Worm (Caenorhabditis elegans) whole organism, midembryonic: ENCODE results near the gene bath-7.

ENCODE experiments used
- T22C8.4 ChIP-seq: fragments of 200-800 bp; sonication (Bioruptor generic); IDR thresholded peaks from 2 replicates; pipeline ENCODE4 v1.3.6; 2022; ENCODE audit warnings: missing genetic modification characterization, missing compliant biosample characterization
- cog-1 ChIP-seq: sonication (generic microtip); optimal IDR thresholded peaks from 2 replicates; lab custom pipeline; 2016; ENCODE audit warnings: missing genetic modification characterization, missing compliant biosample characterization
- flt-1 ChIP-seq: fragments of 200-800 bp; sonication (Bioruptor generic); IDR thresholded peaks from 2 replicates; pipeline ENCODE4 v1.3.6; 2022; ENCODE audit warnings: missing genetic modification characterization, missing compliant biosample characterization
- klf-2 ChIP-seq: fragments of 200-800 bp; sonication (Bioruptor generic); conservative IDR thresholded peaks from 2 replicates; pipeline ENCODE4 v1.3.6; 2022; ENCODE audit warnings: missing genetic modification reagents, missing genetic modification characterization, missing compliant biosample characterization
- med-1 ChIP-seq: sonication (generic microtip); optimal IDR thresholded peaks from 2 replicates; lab custom pipeline; 2017; ENCODE audit warnings: missing genetic modification characterization, mild to moderate bottlenecking, missing compliant biosample characterization, antibody characterized with exemption, missing genetic modification reagents; ENCODE audit not compliant: insufficient read depth
- ref-1 ChIP-seq: fragments of 200-800 bp; sonication (Bioruptor generic); conservative IDR thresholded peaks from 2 replicates; pipeline ENCODE4 v1.3.6; 2022; ENCODE audit warnings: missing genetic modification reagents, missing genetic modification characterization, missing compliant biosample characterization
- tab-1 ChIP-seq: fragments of 200-800 bp; sonication (Bioruptor generic); IDR thresholded peaks from 2 replicates; pipeline ENCODE4 v1.3.6; 2022; ENCODE audit warnings: missing genetic modification characterization, missing compliant biosample characterization
- ztf-23 ChIP-seq: fragments of 200-800 bp; sonication (Bioruptor generic); IDR thresholded peaks from 2 replicates; pipeline ENCODE4 v1.3.6; 2022; ENCODE audit warnings: missing genetic modification reagents, missing genetic modification characterization, missing compliant biosample characterization
- ztf-29 ChIP-seq: fragments of 200-800 bp; sonication (Bioruptor generic); IDR thresholded peaks from 2 replicates; pipeline ENCODE4 v1.3.6; 2022; ENCODE audit warnings: missing genetic modification reagents, missing genetic modification characterization, missing compliant biosample characterization

bath-7 gene

ce11 chrII:1922665-1923187 lies 1.8 kb upstream of the bath-7 start, which contains the start of the genes bath-2 and F52C6.4:
TSS of gene bath-2 (minus strand) at chrII:1922765.
TSS of gene F52C6.4 (plus strand) at chrII:1923137.
- no peak for TF ChIP-seq cog-1 (tag; lab: Kevin White, UChicago)
- no peak for TF ChIP-seq ref-1 (GFP tag; lab: Robert Waterston, UW)
- TF ChIP-seq flt-1 (GFP tag; lab: Robert Waterston, UW) = no peak
- no peak for TF ChIP-seq T22C8.4 (GFP tag; lab: Robert Waterston, UW)
- no peak for TF ChIP-seq tab-1 (GFP tag; lab: Robert Waterston, UW)
- TF ChIP-seq ztf-29 (GFP tag; lab: Robert Waterston, UW) = no peak
- no peak for TF ChIP-seq med-1 (GFP tag; lab: Kevin White, UChicago)
- no peak for TF ChIP-seq klf-2 (GFP tag; lab: Robert Waterston, UW)
- TF ChIP-seq ztf-23 (GFP tag; lab: Robert Waterston, UW) = no peak

DNA sequence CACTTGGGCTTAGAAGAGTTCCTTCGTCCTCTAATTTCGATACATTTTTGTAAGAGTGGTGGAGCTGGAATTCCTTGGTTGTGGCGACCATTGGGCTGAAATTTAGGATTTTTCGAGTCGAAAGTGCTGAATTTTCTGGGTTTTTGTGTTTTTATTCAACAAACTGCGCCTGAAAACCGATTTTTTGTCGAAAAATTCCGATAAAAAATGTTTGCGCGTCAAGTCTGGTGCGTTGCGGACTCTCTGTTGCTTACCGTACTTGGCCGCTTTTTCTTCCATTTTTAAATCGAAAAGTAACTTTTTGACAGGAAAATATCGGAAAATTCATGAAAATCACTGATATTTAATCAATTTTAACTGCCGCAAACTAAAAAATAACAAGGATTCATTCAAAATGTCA lies 3.1 kb downstream of the bath-7 start, which contains the start of gene bath-4:
TSS of gene bath-4 (minus strand) at position 101 of the 400 bp plus-strand sequence.
- TF ChIP-seq flt-1 (GFP tag; lab: Robert Waterston, UW) (no peak), cog-1 (tag; lab: Kevin White, UChicago) (no peak), T22C8.4 (GFP tag; lab: Robert Waterston, UW) (no peak), klf-2 (GFP tag; lab: Robert Waterston, UW) (no peak), med-1 (GFP tag; lab: Kevin White, UChicago) (no peak), ztf-23 (GFP tag; lab: Robert Waterston, UW) (no peak), tab-1 (GFP tag; lab: Robert Waterston, UW) (no peak), ref-1 (GFP tag; lab: Robert Waterston, UW) (no peak), ztf-29 (GFP tag; lab: Robert Waterston, UW) (no peak)

ce11 chrII:1912741-1913140 lies 8.2 kb downstream of the bath-7 start, which contains the start of gene math-31:
TSS of gene math-31 (minus strand) at chrII:1912841.
- TF ChIP-seq ztf-29 (GFP tag; lab: Robert Waterston, UW) = no peak
- no peak for TF ChIP-seq med-1 (GFP tag; lab: Kevin White, UChicago)
- no peak for TF ChIP-seq ztf-23 (GFP tag; lab: Robert Waterston, UW)
- TF ChIP-seq ref-1 (GFP tag; lab: Robert Waterston, UW) = no peak
- no peak for TF ChIP-seq cog-1 (tag; lab: Kevin White, UChicago)
- TF ChIP-seq klf-2 (GFP tag; lab: Robert Waterston, UW) = no peak
- TF ChIP-seq tab-1 (GFP tag; lab: Robert Waterston, UW) = no peak
- no peak for TF ChIP-seq T22C8.4 (GFP tag; lab: Robert Waterston, UW)
- TF ChIP-seq flt-1 (GFP tag; lab: Robert Waterston, UW) = no peak

- TF ChIP-seq ztf-29 (GFP tag; lab: Robert Waterston, UW) (no peak), klf-2 (GFP tag; lab: Robert Waterston, UW) (no peak), med-1 (GFP tag; lab: Kevin White, UChicago) (no peak), ref-1 (GFP tag; lab: Robert Waterston, UW) (no peak), ztf-23 (GFP tag; lab: Robert Waterston, UW) (no peak), flt-1 (GFP tag; lab: Robert Waterston, UW) (no peak), tab-1 (GFP tag; lab: Robert Waterston, UW) (no peak), cog-1 (tag; lab: Kevin White, UChicago) (no peak), T22C8.4 (GFP tag; lab: Robert Waterston, UW) (no peak)
Observed at ce11 chrII:1905104-1905503, 15.8 kb downstream of the bath-7 start, which contains the start of gene math-22. TSS of gene math-22 (plus strand) at chrII:1905404.

- TF ChIP-seq ztf-23 (GFP tag; lab: Robert Waterston, UW) = no peak
- no peak for TF ChIP-seq T22C8.4 (GFP tag; lab: Robert Waterston, UW)
- TF ChIP-seq ref-1 (GFP tag; lab: Robert Waterston, UW) = no peak
Observed at ce11 chrII:1901981-1902380, 18.9 kb downstream of the bath-7 start, which contains the start of gene math-23. TSS of gene math-23 (plus strand) at chrII:1902281.

DNA sequence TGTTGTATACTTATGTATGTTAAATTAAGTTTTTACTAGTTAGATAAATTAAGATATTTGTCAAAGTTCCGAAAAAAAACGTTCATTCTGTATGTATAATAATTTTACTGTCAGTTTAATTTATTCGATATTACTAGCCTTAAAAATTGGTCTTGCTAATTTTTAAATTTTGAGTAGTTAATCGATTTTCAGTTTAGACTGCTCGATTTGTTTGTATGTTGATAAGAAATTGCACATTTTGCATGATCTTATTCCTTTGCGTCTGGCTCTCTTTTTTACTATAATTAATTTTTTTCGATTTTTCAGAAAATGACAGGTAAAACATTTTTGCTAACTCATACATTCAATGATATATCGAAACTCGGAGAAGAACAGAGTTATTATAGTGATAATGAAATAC lies 21.0 kb downstream of the bath-7 start, which contains the start of gene math-24:
TSS of gene math-24 (plus strand) at position 301 of the 400 bp plus-strand sequence.
- TF ChIP-seq T22C8.4 (GFP tag; lab: Robert Waterston, UW) (no peak), ref-1 (GFP tag; lab: Robert Waterston, UW) (no peak), tab-1 (GFP tag; lab: Robert Waterston, UW) (no peak), klf-2 (GFP tag; lab: Robert Waterston, UW) (no peak), ztf-23 (GFP tag; lab: Robert Waterston, UW) (no peak), flt-1 (GFP tag; lab: Robert Waterston, UW) (no peak), ztf-29 (GFP tag; lab: Robert Waterston, UW) (no peak), med-1 (GFP tag; lab: Kevin White, UChicago) (no peak), cog-1 (tag; lab: Kevin White, UChicago) (no peak)

ce11 chrII:1897936-1898335 lies 23.0 kb downstream of the bath-7 start, which contains the start of gene C46F9.6:
TSS of gene C46F9.6 (plus strand) at chrII:1898236.
- TF ChIP-seq T22C8.4 (GFP tag; lab: Robert Waterston, UW) = no peak

DNA sequence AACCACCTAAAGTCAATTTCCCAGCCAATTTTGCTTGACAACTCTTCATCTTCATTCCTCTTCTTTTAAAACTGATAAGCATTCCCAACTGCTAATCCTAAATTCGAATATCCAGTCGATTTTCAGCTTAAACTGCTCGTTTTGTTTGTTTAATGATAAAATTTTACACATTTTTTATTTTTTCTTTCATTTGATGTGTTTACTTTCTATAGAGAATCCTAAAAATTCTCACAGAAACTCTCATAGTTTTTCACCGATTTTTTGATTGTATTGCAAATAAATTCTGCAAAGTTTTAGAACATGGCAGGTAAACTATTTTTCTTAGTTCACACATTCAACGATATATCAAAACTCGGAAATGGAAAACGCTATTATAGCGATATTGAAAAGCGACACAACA lies 25.2 kb downstream of the bath-7 start, which contains the start of gene math-25:
TSS of gene math-25 (plus strand) at position 301 of the 400 bp plus-strand sequence.
- TF ChIP-seq tab-1 (GFP tag; lab: Robert Waterston, UW) = no peak
- no peak for TF ChIP-seq T22C8.4 (GFP tag; lab: Robert Waterston, UW)
- no peak for TF ChIP-seq ref-1 (GFP tag; lab: Robert Waterston, UW)
- TF ChIP-seq ztf-29 (GFP tag; lab: Robert Waterston, UW) = no peak
- TF ChIP-seq klf-2 (GFP tag; lab: Robert Waterston, UW) = no peak
- no peak for TF ChIP-seq cog-1 (tag; lab: Kevin White, UChicago)
- no peak for TF ChIP-seq flt-1 (GFP tag; lab: Robert Waterston, UW)
- no peak for TF ChIP-seq ztf-23 (GFP tag; lab: Robert Waterston, UW)
- no peak for TF ChIP-seq med-1 (GFP tag; lab: Kevin White, UChicago)

- no peak for TF ChIP-seq tab-1 (GFP tag; lab: Robert Waterston, UW)
- no peak for TF ChIP-seq flt-1 (GFP tag; lab: Robert Waterston, UW)
- no peak for TF ChIP-seq ref-1 (GFP tag; lab: Robert Waterston, UW)
- TF ChIP-seq T22C8.4 (GFP tag; lab: Robert Waterston, UW) = no peak
- TF ChIP-seq klf-2 (GFP tag; lab: Robert Waterston, UW) = no peak
- no peak for TF ChIP-seq med-1 (GFP tag; lab: Kevin White, UChicago)
- no peak for TF ChIP-seq cog-1 (tag; lab: Kevin White, UChicago)
- no peak for TF ChIP-seq ztf-23 (GFP tag; lab: Robert Waterston, UW)
- no peak for TF ChIP-seq ztf-29 (GFP tag; lab: Robert Waterston, UW)
Observed at ce11 chrII:1895278-1895677, 25.6 kb downstream of the bath-7 start, which contains the start of gene C46F9.5. TSS of gene C46F9.5 (plus strand) at chrII:1895578.
